Worm (Caenorhabditis elegans): ENCODE measurements around the gene C23G10.5.

Gene C23G10.5

DNA sequence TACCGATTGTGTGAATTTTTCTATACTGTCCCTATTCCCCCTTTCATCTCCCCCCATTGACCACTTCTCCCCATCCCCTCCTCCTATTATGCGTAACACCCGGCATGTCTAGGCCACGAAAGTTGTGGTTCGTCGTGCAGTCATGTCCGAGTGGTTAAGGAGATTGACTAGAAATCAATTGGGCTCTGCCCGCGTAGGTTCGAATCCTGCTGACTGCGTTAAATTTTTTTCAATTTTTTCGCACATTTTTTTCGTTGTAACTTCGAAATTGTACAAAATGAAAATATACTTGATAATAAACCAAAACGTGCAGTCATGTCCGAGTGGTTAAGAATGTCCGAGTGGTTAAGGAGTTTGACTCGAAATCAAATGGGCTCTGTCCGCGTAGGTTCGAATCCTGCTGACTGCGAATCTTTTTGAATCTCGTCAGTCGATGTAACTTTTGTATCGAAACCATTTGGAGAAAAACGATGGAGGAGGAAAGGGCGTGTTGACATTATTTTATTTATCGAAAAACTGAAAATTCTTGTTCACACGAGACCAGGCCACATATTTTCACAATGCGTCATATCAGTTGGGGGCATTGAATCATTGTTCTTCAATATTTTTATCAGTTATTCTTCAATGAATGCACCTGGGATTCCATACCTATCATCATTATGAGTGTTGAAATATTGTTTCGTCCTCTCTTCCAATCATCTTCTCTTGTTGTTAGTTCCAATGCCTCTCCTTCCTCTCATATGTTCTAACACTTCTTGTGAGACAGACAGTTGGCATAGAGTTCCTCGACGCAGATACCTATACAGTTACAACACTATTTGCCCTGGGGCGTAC, 32.1 kb upstream of the C23G10.5 start, which contains the start of gene nfm-1 (continued):
- TF ChIP-seq cey-2 (tag; optimal IDR thresholded peaks at IDR 0.05; ENCODE audit: borderline replicate concordance, insufficient read depth) (no peak), spr-3 (GFP tag; optimal IDR thresholded peaks at IDR 0.05) (peak; percentile 69), ceh-32 (tag; optimal IDR thresholded peaks at IDR 0.05; ENCODE audit: poor library complexity) (no peak), sdz-12 (GFP tag; optimal IDR thresholded peaks at IDR 0.05) (peak; percentile 65), ztf-7 (tag; optimal IDR thresholded peaks at IDR 0.05) (peak; percentile 40), nhr-48 (tag; optimal IDR thresholded peaks at IDR 0.05) (peak; percentile 78), daf-8 (GFP tag; IDR thresholded peaks at IDR 0.05) (0 out of 2 replicates have a peak, but pooled peaks have one; percentile 52), egl-43 (GFP tag; IDR thresholded peaks at IDR 0.05) (peak; percentile 93), madf-9 (GFP tag; conservative IDR thresholded peaks at IDR 0.05) (peak; percentile 71), ztf-11 (tag; optimal IDR thresholded peaks at IDR 0.05) (no peak), lin-29 (GFP tag; IDR thresholded peaks at IDR 0.05) (no peak), lir-3 (tag; optimal IDR thresholded peaks at IDR 0.05) (peak; percentile 8), ama-1 (optimal IDR thresholded peaks at IDR 0.05) (no peak), F37D6.2 (tag; optimal IDR thresholded peaks at IDR 0.05) (no peak), nhr-76 (tag; optimal IDR thresholded peaks at IDR 0.05) (no peak), F49E8.2 (tag; optimal IDR thresholded peaks at IDR 0.05; ENCODE audit: borderline replicate concordance) (peak; percentile 39), tra-1 (GFP tag; IDR thresholded peaks at IDR 0.05) (peak; percentile 84), lin-13 (GFP tag; optimal IDR thresholded peaks at IDR 0.05) (peak; percentile 54), snpc-4 (tag; optimal IDR thresholded peaks at IDR 0.05) (no peak), set-16 (GFP tag; IDR thresholded peaks at IDR 0.05) (no peak), mdt-29 (GFP tag; IDR thresholded peaks at IDR 0.05) (peak; percentile 79), T26A8.4 (GFP tag; IDR thresholded peaks at IDR 0.05) (peak; percentile 63; the same call in 1 of the 2 replicates), Y5F2A.4 (GFP tag; optimal IDR thresholded peaks at IDR 0.05) (peak; percentile 32), F10B5.3 (tag; optimal IDR thresholded peaks at IDR 0.05) (no peak), ceh-62 (tag; optimal IDR thresholded peaks at IDR 0.05) (no peak), mes-2 (tag; optimal IDR thresholded peaks at IDR 0.05; ENCODE audit: poor library complexity, severe bottlenecking) (peak; percentile 84), hlh-30 (tag; optimal IDR thresholded peaks at IDR 0.05; ENCODE audit: insufficient read depth) (peak; percentile 36), nhr-28 (tag; optimal IDR thresholded peaks at IDR 0.05) (peak; percentile 83), nhr-10 (tag; optimal IDR thresholded peaks at IDR 0.05) (peak; percentile 16), lsy-2 (tag; optimal IDR thresholded peaks at IDR 0.05) (peak in 1 of 2 experiments; percentile 63), pha-4 (GFP tag; IDR thresholded peaks at IDR 0.05) (peak; percentile 72; the same call in 1 of the 2 replicates), pha-4 (tag; optimal IDR thresholded peaks at IDR 0.05) (no peak), vab-7 (GFP tag; IDR thresholded peaks at IDR 0.05) (peak; percentile 77), saeg-2 (GFP tag; IDR thresholded peaks at IDR 0.05) (peak; percentile 80), arid-1 (GFP tag; conservative IDR thresholded peaks at IDR 0.05) (peak; percentile 86), rbr-2 (tag; optimal IDR thresholded peaks at IDR 0.05) (peak; percentile 24), ZK546.5 (tag; optimal IDR thresholded peaks at IDR 0.05) (no peak), duxl-1 (tag; optimal IDR thresholded peaks at IDR 0.05; ENCODE audit: poor library complexity) (peak; percentile 24), ceh-82 (tag; optimal IDR thresholded peaks at IDR 0.05) (no peak), gei-8 (GFP tag; optimal IDR thresholded peaks at IDR 0.05) (peak; percentile 65), mep-1 (tag; optimal IDR thresholded peaks at IDR 0.05) (peak; percentile 63), mdl-1 (tag; optimal IDR thresholded peaks at IDR 0.05) (peak in 1 of 2 experiments; percentile 44), fkh-10 (GFP tag; optimal IDR thresholded peaks at IDR 0.05) (peak; percentile 43), T20F7.1 (GFP tag; optimal IDR thresholded peaks at IDR 0.05) (peak; percentile 65), daf-16 (GFP tag; optimal IDR thresholded peaks at IDR 0.05) (peak; percentile 5 to 63), daf-16 (tag; optimal IDR thresholded peaks at IDR 0.05) (peak; percentile 90), F44E2.7 (GFP tag; IDR thresholded peaks at IDR 0.05) (0 out of 2 replicates have a peak, but pooled peaks have one; percentile 41), dmd-8 (GFP tag; IDR thresholded peaks at IDR 0.05) (peak; percentile 88), fos-1 (tag; optimal IDR thresholded peaks at IDR 0.05) (no peak)

All from whole organism, L4 larva.